Fruit fly (Drosophila melanogaster) whole organism, prepupa: ENCODE results near the gene CG15922.
A peak's percentile ranks its signal among the peaks of the same experiment; 100 is the strongest.

Experiments
- CG10631 ChIP-seq: fragments of 200-800 bp; sonication (Bioruptor generic); optimal IDR thresholded peaks from 2 replicates; lab custom pipeline; 2016; ENCODE audit warnings: missing biosample characterization, missing genetic modification characterization
- CG10669 ChIP-seq: fragments of 200-800 bp; sonication (Bioruptor generic); optimal IDR thresholded peaks from 3 replicates; lab custom pipeline; 2018; ENCODE audit warnings: missing biosample characterization, mild to moderate bottlenecking, missing genetic modification characterization, moderate library complexity
- CG11762 ChIP-seq: fragments of 200-800 bp; sonication (Bioruptor generic); optimal IDR thresholded peaks from 3 replicates; lab custom pipeline; 2016; ENCODE audit warnings: missing biosample characterization, missing genetic modification characterization; ENCODE audit not compliant: insufficient read depth
- CG11902 ChIP-seq: fragments of 200-800 bp; sonication (Bioruptor generic); optimal IDR thresholded peaks from 3 replicates; lab custom pipeline; 2016; ENCODE audit warnings: missing biosample characterization, missing genetic modification characterization
- CG15336 ChIP-seq: fragments of 200-800 bp; sonication (Bioruptor generic); IDR thresholded peaks from 2 replicates; pipeline ENCODE4 v1.3.6; 2022; ENCODE audit warnings: missing biosample characterization, missing genetic modification characterization
- CG1621 ChIP-seq: fragments of 200-800 bp; sonication (Bioruptor generic); optimal IDR thresholded peaks from 3 replicates; lab custom pipeline; 2018; ENCODE audit warnings: missing biosample characterization, mild to moderate bottlenecking, missing genetic modification characterization
- CG31627 ChIP-seq: fragments of 200-800 bp; sonication (Bioruptor generic); optimal IDR thresholded peaks from 3 replicates; lab custom pipeline; 2016; ENCODE audit warnings: missing biosample characterization, missing genetic modification characterization
- CG34406 ChIP-seq: fragments of 200-800 bp; sonication (Bioruptor generic); optimal IDR thresholded peaks from 3 replicates; lab custom pipeline; 2016; ENCODE audit warnings: missing biosample characterization, missing genetic modification characterization
- CG4318 ChIP-seq: fragments of 200-800 bp; sonication (Bioruptor generic); optimal IDR thresholded peaks from 3 replicates; lab custom pipeline; 2017; ENCODE audit warnings: missing biosample characterization, mild to moderate bottlenecking, missing genetic modification characterization
- CG6276 ChIP-seq: fragments of 200-800 bp; sonication (Bioruptor generic); optimal IDR thresholded peaks from 2 replicates; lab custom pipeline; 2017; ENCODE audit warnings: missing biosample characterization, mild to moderate bottlenecking, missing genetic modification characterization
- CG7368 ChIP-seq: fragments of 200-800 bp; sonication (Bioruptor generic); optimal IDR thresholded peaks from 3 replicates; lab custom pipeline; 2016; ENCODE audit warnings: missing biosample characterization, missing genetic modification characterization
- CG8119 ChIP-seq: fragments of 200-800 bp; sonication (Bioruptor generic); IDR thresholded peaks from 3 replicates; pipeline ENCODE4 v1.3.6; 2022; ENCODE audit warnings: missing biosample characterization, missing genetic modification characterization
- CG8319 ChIP-seq: fragments of 200-800 bp; sonication (Bioruptor generic); optimal IDR thresholded peaks from 3 replicates; lab custom pipeline; 2016; ENCODE audit warnings: missing biosample characterization, missing genetic modification characterization
- CG8632 ChIP-seq: fragments of 200-800 bp; sonication (Bioruptor generic); optimal IDR thresholded peaks from 3 replicates; lab custom pipeline; 2016; ENCODE audit warnings: missing biosample characterization, missing genetic modification characterization
- CG9139 ChIP-seq: fragments of 200-800 bp; sonication (Bioruptor generic); optimal IDR thresholded peaks from 3 replicates; lab custom pipeline; 2017; ENCODE audit warnings: missing biosample characterization, mild to moderate bottlenecking, missing genetic modification characterization
- Eip78C ChIP-seq: fragments of 200-800 bp; sonication (Bioruptor generic); peaks from one replicate; lab custom pipeline; 2016; ENCODE audit warnings: missing biosample characterization, missing genetic modification characterization
- Eip93F ChIP-seq: fragments of 200-800 bp; sonication (Bioruptor generic); optimal IDR thresholded peaks from 2 replicates; lab custom pipeline; 2016; ENCODE audit warnings: missing biosample characterization, mild to moderate bottlenecking, missing genetic modification characterization
- Ets96B ChIP-seq: fragments of 200-800 bp; optimal IDR thresholded peaks from 2 replicates; lab custom pipeline; 2019; ENCODE audit warnings: missing biosample characterization, mild to moderate bottlenecking, missing genetic modification characterization, moderate library complexity
- Hr38 ChIP-seq: sonication (Bioruptor generic); optimal IDR thresholded peaks from 2 replicates; lab custom pipeline; 2016; ENCODE audit warnings: missing biosample characterization, missing genetic modification characterization
- Lpt ChIP-seq: fragments of 200-800 bp; sonication (Bioruptor generic); optimal IDR thresholded peaks from 3 replicates; lab custom pipeline; 2016; ENCODE audit warnings: missing biosample characterization, missing genetic modification characterization
- OdsH ChIP-seq: fragments of 200-800 bp; sonication (Bioruptor generic); optimal IDR thresholded peaks from 3 replicates; lab custom pipeline; 2016; ENCODE audit warnings: missing biosample characterization, missing genetic modification characterization
- Sox14 ChIP-seq: fragments of 200-800 bp; sonication (Bioruptor generic); optimal IDR thresholded peaks from 3 replicates; lab custom pipeline; 2016; ENCODE audit warnings: missing biosample characterization, missing genetic modification characterization
- Sox15 ChIP-seq: fragments of 200-800 bp; sonication (Bioruptor generic); optimal IDR thresholded peaks from 3 replicates; lab custom pipeline; 2016; ENCODE audit warnings: missing biosample characterization, missing genetic modification characterization
- acj6 ChIP-seq: fragments of 200-800 bp; sonication (Bioruptor generic); optimal IDR thresholded peaks from 3 replicates; lab custom pipeline; 2016; ENCODE audit warnings: missing biosample characterization, missing genetic modification characterization
- dsx ChIP-seq: fragments of 200-800 bp; optimal IDR thresholded peaks from 3 replicates; lab custom pipeline; 2019; ENCODE audit warnings: missing biosample characterization, mild to moderate bottlenecking, missing genetic modification characterization, moderate library complexity; ENCODE audit not compliant: poor library complexity, severe bottlenecking
- eg ChIP-seq: fragments of 200-800 bp; sonication (Bioruptor generic); IDR thresholded peaks from 3 replicates; pipeline ENCODE4 v1.3.6; 2022; ENCODE audit warnings: missing biosample characterization, missing genetic modification characterization
- fd85E ChIP-seq: fragments of 200-800 bp; sonication (Bioruptor generic); optimal IDR thresholded peaks from 3 replicates; lab custom pipeline; 2016; ENCODE audit warnings: missing biosample characterization, missing genetic modification characterization
- fkh ChIP-seq: fragments of 200-800 bp; sonication (Bioruptor generic); optimal IDR thresholded peaks from 3 replicates; lab custom pipeline; 2017; ENCODE audit warnings: missing biosample characterization, mild to moderate bottlenecking, missing genetic modification characterization, moderate library complexity
- lz ChIP-seq: fragments of 200-800 bp; sonication (Bioruptor generic); optimal IDR thresholded peaks from 3 replicates; lab custom pipeline; 2016; ENCODE audit warnings: missing biosample characterization, missing genetic modification characterization
- net ChIP-seq: fragments of 200-800 bp; sonication (Bioruptor generic); optimal IDR thresholded peaks from 3 replicates; lab custom pipeline; 2016; ENCODE audit warnings: missing biosample characterization, missing genetic modification characterization
- salr ChIP-seq, 2 experiments: fragments of 200-800 bp; sonication (Bioruptor generic); optimal IDR thresholded peaks; 3 replicates each; lab custom pipeline; 2016 to 2018; ENCODE audit warnings: missing biosample characterization in 2 of 2, missing genetic modification characterization in 2 of 2, mild to moderate bottlenecking in 1 of 2
- svp ChIP-seq: fragments of 200-800 bp; sonication (Bioruptor generic); peaks from one replicate; lab custom pipeline; 2016; ENCODE audit warnings: missing biosample characterization, missing genetic modification characterization

The CG15922 gene

dm6 chr3R:20604078-20604477 lies 44.0 kb upstream of the CG15922 start (continued):
- no peak for TF ChIP-seq lz (GFP tag; lab: Kevin White, UChicago)
- TF ChIP-seq net = no peak
- TF ChIP-seq dsx (GFP tag; lab: Kevin White, UChicago) = no peak
- TF ChIP-seq CG6276 (GFP tag; lab: Kevin White, UChicago) = peak; percentile 20
- TF ChIP-seq, all 60 proteins: peak for 10

dm6 chr3R:20602599-20602998 lies 42.5 kb upstream of the CG15922 start:
- TF ChIP-seq CG11902 (GFP tag; lab: Kevin White, UChicago) = no peak
- no peak for TF ChIP-seq Hr38 (GFP tag; lab: Kevin White, UChicago)
- TF ChIP-seq CG8319 (GFP tag; lab: Kevin White, UChicago) = no peak
- no peak for TF ChIP-seq salr (GFP tag; optimal IDR thresholded peaks at IDR 0.05; lab: Kevin White, UChicago)
- no peak for TF ChIP-seq CG10631
- no peak for TF ChIP-seq Sox15 (GFP tag; lab: Kevin White, UChicago)
- no peak for TF ChIP-seq CG11762 (GFP tag; lab: Kevin White, UChicago)
- TF ChIP-seq Sox14 (GFP tag; lab: Kevin White, UChicago) = no peak
- TF ChIP-seq lz (GFP tag; lab: Kevin White, UChicago) = no peak
- TF ChIP-seq CG4318 (GFP tag; lab: Kevin White, UChicago) = no peak
- no peak for TF ChIP-seq CG15336 (GFP tag; lab: Robert Waterston, UW)

- TF ChIP-seq CG7368 (no peak), svp (GFP tag; lab: Kevin White, UChicago) (peak; percentile 72)
Observed at dm6 chr3R:20600109-20600508, 40.0 kb upstream of the CG15922 start.

- TF ChIP-seq CG1621 (tag; lab: Kevin White, UChicago) = peak; percentile 20
- peak; percentile 28 for TF ChIP-seq Eip78C (GFP tag; lab: Kevin White, UChicago)
- TF ChIP-seq fd85E = no peak
- TF ChIP-seq, all 60 proteins: peak for 2
Observed at dm6 chr3R:20597407-20598325, 37.6 kb upstream of the CG15922 start.

- no peak for TF ChIP-seq CG8632 (GFP tag; lab: Kevin White, UChicago)
- no peak for TF ChIP-seq CG8119
- TF ChIP-seq Hr38 (GFP tag; lab: Kevin White, UChicago) = no peak
- no peak for TF ChIP-seq salr (GFP tag; optimal IDR thresholded peaks at IDR 0.05; lab: Kevin White, UChicago)
- TF ChIP-seq eg (GFP tag; lab: Robert Waterston, UW) = no peak
- TF ChIP-seq Eip78C (GFP tag; lab: Kevin White, UChicago) = no peak
- no peak for TF ChIP-seq acj6 (GFP tag; lab: Kevin White, UChicago)
- TF ChIP-seq CG9139 (GFP tag; lab: Kevin White, UChicago) = no peak
- no peak for TF ChIP-seq OdsH
- no peak for TF ChIP-seq CG31627 (GFP tag; lab: Kevin White, UChicago)
- TF ChIP-seq CG34406 = no peak
- TF ChIP-seq CG8319 (GFP tag; lab: Kevin White, UChicago) = no peak
- no peak for TF ChIP-seq fkh (GFP tag; lab: Kevin White, UChicago)
- TF ChIP-seq CG10669 (GFP tag; lab: Kevin White, UChicago) = no peak
Observed at dm6 chr3R:20596337-20596962, 36.4 kb upstream of the CG15922 start.

- TF ChIP-seq CG6276 (GFP tag; lab: Kevin White, UChicago) (no peak), CG10669 (GFP tag; lab: Kevin White, UChicago) (no peak), fkh (GFP tag; lab: Kevin White, UChicago) (no peak), Ets96B (tag; lab: Kevin White, UChicago) (no peak), Eip93F (GFP tag; lab: Kevin White, UChicago) (no peak), CG8119 (no peak), Lpt (no peak)
Observed at dm6 chr3R:20595901-20596300, 35.8 kb upstream of the CG15922 start.
